Fruit fly (Drosophila melanogaster): ENCODE measurements around the gene CG12523.

dm6 chr3L:10775182-10775581, 25.8 kb upstream of the CG12523 start:
- no peak for TF ChIP-seq Rfx (GFP tag; IDR thresholded peaks at IDR 0.05)
- TF ChIP-seq bigmax (GFP tag; optimal IDR thresholded peaks at IDR 0.05): no peak
- no peak for TF ChIP-seq CG7786 (GFP tag; optimal IDR thresholded peaks at IDR 0.05)
- no peak for TF ChIP-seq psq (GFP tag; optimal IDR thresholded peaks at IDR 0.05)
- no peak for TF ChIP-seq Sin3A (optimal IDR thresholded peaks at IDR 0.05)
